Worm (Caenorhabditis elegans) whole organism, mixed stage, embryonic: ENCODE data around the gene C26E6.12.

Source experiments
- blmp-1 ChIP-seq: fragments of 150-350 bp; optimal IDR thresholded peaks from 2 replicates; lab custom pipeline; 2014; ENCODE audit warnings: missing biosample characterization, missing genetic modification characterization
- ceh-39 ChIP-seq: fragments of 150-350 bp; optimal IDR thresholded peaks from 2 replicates; lab custom pipeline; 2014; ENCODE audit warnings: missing biosample characterization, missing genetic modification characterization
- ces-1 ChIP-seq: fragments of 150-350 bp; optimal IDR thresholded peaks from 2 replicates; lab custom pipeline; 2014; ENCODE audit warnings: missing biosample characterization, missing genetic modification reagents, missing genetic modification characterization
- elt-3 ChIP-seq: fragments of 150-350 bp; optimal IDR thresholded peaks from 2 replicates; lab custom pipeline; 2014; ENCODE audit warnings: missing biosample characterization, missing genetic modification characterization
- flh-1 ChIP-seq: fragments of 200-800 bp; sonication (Bioruptor generic); optimal IDR thresholded peaks from 2 replicates; lab custom pipeline; 2018; ENCODE audit warnings: mild to moderate bottlenecking, missing genetic modification characterization, moderate library complexity, missing compliant biosample characterization
- lin-13 ChIP-seq: fragments of 150-350 bp; optimal IDR thresholded peaks from 2 replicates; lab custom pipeline; 2014; ENCODE audit warnings: missing biosample characterization, missing genetic modification characterization
- mep-1 ChIP-seq: fragments of 150-350 bp; optimal IDR thresholded peaks from 2 replicates; lab custom pipeline; 2017; ENCODE audit warnings: missing biosample characterization, missing genetic modification reagents, missing genetic modification characterization, inconsistent platforms
- nhr-12 ChIP-seq: fragments of 150-350 bp; optimal IDR thresholded peaks from 2 replicates; lab custom pipeline; 2014; ENCODE audit warnings: missing biosample characterization, missing genetic modification characterization
- pha-4 ChIP-seq: fragments of 150-350 bp; optimal IDR thresholded peaks from 2 replicates; lab custom pipeline; 2018; ENCODE audit warnings: missing biosample characterization, missing genetic modification reagents, missing genetic modification characterization
- snpc-4 ChIP-seq: fragments of 150-350 bp; optimal IDR thresholded peaks from 2 replicates; lab custom pipeline; 2014; ENCODE audit warnings: missing biosample characterization, missing genetic modification characterization
- unc-62 ChIP-seq: fragments of 150-350 bp; optimal IDR thresholded peaks from 2 replicates; lab custom pipeline; 2014; ENCODE audit warnings: missing biosample characterization, missing genetic modification reagents, missing genetic modification characterization

DNA sequence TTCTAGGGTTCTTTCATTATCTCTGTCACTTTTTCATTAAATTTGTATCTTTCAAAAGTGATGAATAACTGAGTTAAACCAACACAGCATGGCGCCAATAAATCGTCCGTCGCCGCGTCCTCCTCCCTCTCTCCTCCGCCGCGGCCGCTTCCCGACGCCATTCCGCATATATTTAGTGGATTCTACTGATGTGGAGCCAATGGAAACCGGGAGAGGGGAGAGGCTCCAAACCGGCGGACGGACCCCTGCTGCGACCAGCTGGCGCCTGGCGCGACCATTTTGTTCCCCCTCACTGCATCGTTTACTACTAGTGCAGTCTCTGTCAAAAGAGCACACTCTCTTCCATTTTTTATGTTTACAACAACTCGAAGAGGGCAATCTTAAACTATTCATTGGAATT lies 19.2 kb upstream of the C26E6.12 start:
- TF ChIP-seq blmp-1 (tag; lab: Kevin White, UChicago): no peak
- TF ChIP-seq elt-3 (tag; lab: Kevin White, UChicago): no peak
- TF ChIP-seq ces-1 (GFP tag; lab: Kevin White, UChicago): no peak
- no peak for TF ChIP-seq pha-4 (tag; lab: Kevin White, UChicago)
- no peak for TF ChIP-seq snpc-4 (tag; lab: Kevin White, UChicago)
- no peak for TF ChIP-seq ceh-39
- TF ChIP-seq flh-1 (GFP tag; lab: Kevin White, UChicago): no peak
- no peak for TF ChIP-seq unc-62
- no peak for TF ChIP-seq mep-1
- TF ChIP-seq lin-13: no peak
- TF ChIP-seq nhr-12 (tag; lab: Kevin White, UChicago): no peak
